Worm (Caenorhabditis elegans): ENCODE data around the gene F38A5.8.
"Not testable (repeated sequence)": the region's sequence is repeated elsewhere in the genome, so short reads cannot be mapped to it uniquely, and the experiment has no call there.

DNA sequence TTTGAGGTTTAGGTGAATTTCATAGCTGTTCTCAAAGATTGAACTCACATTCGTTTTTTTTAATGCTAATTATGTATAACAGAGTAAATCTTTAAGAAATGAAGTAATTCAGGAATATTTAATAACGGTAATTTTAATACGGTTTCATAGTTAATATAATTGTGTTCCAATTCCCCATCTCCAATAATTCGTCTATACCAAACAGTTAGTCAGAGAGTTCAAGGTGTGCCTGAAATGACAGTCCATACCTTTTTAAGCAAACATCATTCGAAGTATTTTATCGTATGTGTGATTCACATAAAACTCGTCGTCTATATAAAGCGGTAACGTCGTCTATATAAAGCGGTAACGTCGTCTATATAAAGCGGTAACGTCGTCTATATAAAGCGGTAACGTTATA lies 807 bp upstream of the F38A5.8 start, which contains the start of gene nspb-5:
- TF ChIP-seq nhr-77 (tag; optimal IDR thresholded peaks at IDR 0.05); zag-1 (tag; optimal IDR thresholded peaks at IDR 0.05); R02D3.7 (tag; optimal IDR thresholded peaks at IDR 0.05); sma-9 (GFP tag; optimal IDR thresholded peaks at IDR 0.05); sma-9 (tag; optimal IDR thresholded peaks at IDR 0.05); nhr-10 (tag; optimal IDR thresholded peaks at IDR 0.05); nhr-25 (tag; optimal IDR thresholded peaks at IDR 0.05); unc-39 (tag; optimal IDR thresholded peaks at IDR 0.05); peb-1 (tag; optimal IDR thresholded peaks at IDR 0.05); nhr-237 (tag; optimal IDR thresholded peaks at IDR 0.05); elt-1 (tag; optimal IDR thresholded peaks at IDR 0.05); unc-62 (GFP tag; optimal IDR thresholded peaks at IDR 0.05): not testable (repeated sequence)
